Fruit fly (Drosophila melanogaster): ENCODE results near the gene Ublcp1.

DNA sequence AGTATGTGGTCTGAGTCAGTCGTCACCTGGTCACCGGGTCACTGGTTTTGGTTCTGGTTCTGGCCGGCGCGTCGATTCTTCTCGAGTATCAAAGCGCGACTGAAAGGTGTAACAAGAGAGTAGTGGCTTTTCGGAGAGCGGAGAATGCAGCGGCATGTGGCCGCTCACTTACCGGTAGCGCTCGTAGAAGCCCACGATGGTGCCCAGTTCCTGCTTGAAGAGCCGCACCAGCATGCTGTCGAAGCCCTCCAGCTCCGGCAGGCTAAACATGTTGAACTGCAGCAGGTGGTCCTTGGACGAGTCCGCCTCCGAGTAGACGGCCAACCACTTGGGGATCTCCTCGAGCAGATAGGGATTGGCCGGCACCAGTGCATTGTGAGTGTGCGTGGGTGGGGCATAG is 2.4 kb upstream of the Ublcp1 start, which contains the start of gene Ctns:
- TF ChIP-seq fd85E (GFP tag; optimal IDR thresholded peaks at IDR 0.05) (no peak), CG11762 (GFP tag; optimal IDR thresholded peaks at IDR 0.05; ENCODE audit: insufficient read depth) (no peak), achi (GFP tag; optimal IDR thresholded peaks at IDR 0.05) (no peak), Lpt (GFP tag; optimal IDR thresholded peaks at IDR 0.05) (no peak), Hr38 (GFP tag; optimal IDR thresholded peaks at IDR 0.05) (no peak)
